Fruit fly (Drosophila melanogaster): Measurements from ENCODE around the gene CG13405.

dm6 chr3L:69310-69709, 5.8 kb downstream of the CG13405 start:
- TF ChIP-seq CG10348 (GFP tag; IDR thresholded peaks at IDR 0.05) (no peak), CG4496 (GFP tag; IDR thresholded peaks at IDR 0.05) (0 out of 3 replicates have a peak, but pooled peaks have one; percentile 40), CG15710 (tag; optimal IDR thresholded peaks at IDR 0.05) (no peak), Ets98B (GFP tag; IDR thresholded peaks at IDR 0.05) (no peak), EcR (GFP tag; optimal IDR thresholded peaks at IDR 0.05) (peak; percentile 94), D1 (tag; optimal IDR thresholded peaks at IDR 0.05) (no peak)
